Worm (Caenorhabditis elegans) whole organism, mixed stage, embryonic: ENCODE results near the gene R144.12.

Source experiments
- lin-13 ChIP-seq: fragments of 150-350 bp; optimal IDR thresholded peaks from 2 replicates; lab custom pipeline; 2014; ENCODE audit warnings: missing biosample characterization, missing genetic modification characterization
- unc-39 ChIP-seq: fragments of 150-350 bp; optimal IDR thresholded peaks from 2 replicates; lab custom pipeline; 2014; ENCODE audit warnings: missing biosample characterization, missing genetic modification characterization

DNA sequence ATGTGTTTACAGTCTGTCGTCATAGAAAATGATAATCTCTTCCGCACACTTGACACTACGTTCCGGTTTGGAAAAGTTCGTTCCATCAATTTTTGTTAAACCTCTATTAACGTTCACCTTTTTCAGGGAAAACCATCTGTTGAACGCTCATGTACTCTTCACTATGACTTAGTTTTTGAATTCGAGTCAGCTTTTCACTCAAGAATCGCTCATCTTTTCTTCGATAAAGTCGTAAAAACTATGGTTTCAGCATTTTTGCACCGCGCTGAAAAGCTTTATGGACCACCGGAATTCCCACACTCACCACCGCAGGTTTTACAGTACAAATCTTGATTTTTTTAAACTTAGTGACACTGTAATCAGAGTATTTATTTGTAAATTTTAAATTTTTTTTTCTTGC, 16.9 kb upstream of the R144.12 start:
- TF ChIP-seq lin-13 (tag; lab: Kevin White, UChicago) (no peak), unc-39 (tag; lab: Kevin White, UChicago) (no peak)
